Worm (Caenorhabditis elegans) whole organism, L2 larva: ENCODE results near the gene T12A2.3.

Experiments used
- Y55F3AM.14 ChIP-seq: fragments of 200-800 bp; sonication (Bioruptor generic); optimal IDR thresholded peaks from 2 replicates; lab custom pipeline; 2018; ENCODE audit warnings: mild to moderate bottlenecking, missing genetic modification characterization, missing compliant biosample characterization
- ZK546.5 ChIP-seq: sonication (generic microtip); optimal IDR thresholded peaks from 2 replicates; lab custom pipeline; 2017; ENCODE audit warnings: missing biosample characterization, missing genetic modification characterization
- alr-1 ChIP-seq: fragments of 150-350 bp; optimal IDR thresholded peaks from 2 replicates; lab custom pipeline; 2014; ENCODE audit warnings: missing biosample characterization, missing genetic modification characterization
- aly-2 ChIP-seq: fragments of 150-350 bp; optimal IDR thresholded peaks from 2 replicates; lab custom pipeline; 2014; ENCODE audit warnings: missing biosample characterization, missing genetic modification characterization
- blmp-1 ChIP-seq: sonication (generic microtip); optimal IDR thresholded peaks from 2 replicates; lab custom pipeline; 2017; ENCODE audit warnings: missing genetic modification characterization, mild to moderate bottlenecking, missing compliant biosample characterization, antibody characterized with exemption, moderate library complexity; ENCODE audit not compliant: insufficient read depth
- ceh-16 ChIP-seq: fragments of 150-350 bp; optimal IDR thresholded peaks from 2 replicates; lab custom pipeline; 2014; ENCODE audit warnings: missing biosample characterization, missing genetic modification characterization
- crh-2 ChIP-seq: sonication (generic microtip); optimal IDR thresholded peaks from 2 replicates; lab custom pipeline; 2017; ENCODE audit warnings: missing biosample characterization, missing genetic modification characterization
- egl-27 ChIP-seq: sonication (generic microtip); optimal IDR thresholded peaks from 3 replicates; lab custom pipeline; 2017; ENCODE audit warnings: missing biosample characterization, missing genetic modification reagents, missing genetic modification characterization
- elt-1 ChIP-seq: fragments of 150-350 bp; optimal IDR thresholded peaks from 2 replicates; lab custom pipeline; 2014; ENCODE audit warnings: missing biosample characterization, missing genetic modification characterization
- elt-3 ChIP-seq: sonication (generic microtip); optimal IDR thresholded peaks from 2 replicates; lab custom pipeline; 2017; ENCODE audit warnings: missing biosample characterization, missing genetic modification characterization
- fos-1 ChIP-seq: fragments of 150-350 bp; optimal IDR thresholded peaks from 2 replicates; lab custom pipeline; 2014; ENCODE audit warnings: missing biosample characterization, missing genetic modification characterization
- lin-11 ChIP-seq: fragments of 150-350 bp; sonication (generic microtip); optimal IDR thresholded peaks from 2 replicates; lab custom pipeline; 2014; ENCODE audit warnings: missing biosample characterization, missing genetic modification characterization, inconsistent platforms, mixed read lengths
- lsy-2 ChIP-seq, 2 experiments: fragments of 150-350 bp in 1 of 2; sonication (generic microtip) in 1 of 2; optimal IDR thresholded peaks; 2 replicates each; lab custom pipeline; 2014 to 2017; ENCODE audit warnings: missing biosample characterization in 2 of 2, missing genetic modification characterization in 2 of 2
- mab-5 ChIP-seq: fragments of 150-350 bp; optimal IDR thresholded peaks from 2 replicates; lab custom pipeline; 2014; ENCODE audit warnings: missing biosample characterization, missing genetic modification characterization
- mbf-1 ChIP-seq: sonication (generic microtip); optimal IDR thresholded peaks from 2 replicates; lab custom pipeline; 2017; ENCODE audit warnings: missing biosample characterization, missing genetic modification characterization
- nhr-10 ChIP-seq: sonication (generic microtip); optimal IDR thresholded peaks from 2 replicates; lab custom pipeline; 2017; ENCODE audit warnings: missing biosample characterization, missing genetic modification characterization
- nhr-11 ChIP-seq: fragments of 150-350 bp; optimal IDR thresholded peaks from 2 replicates; lab custom pipeline; 2014; ENCODE audit warnings: missing biosample characterization, missing genetic modification characterization
- nhr-129 ChIP-seq: fragments of 150-350 bp; optimal IDR thresholded peaks from 2 replicates; lab custom pipeline; 2014; ENCODE audit warnings: missing biosample characterization, missing genetic modification characterization
- nhr-21 ChIP-seq: fragments of 150-350 bp; optimal IDR thresholded peaks from 2 replicates; lab custom pipeline; 2014; ENCODE audit warnings: missing biosample characterization, missing genetic modification characterization
- nhr-237 ChIP-seq: fragments of 150-350 bp; optimal IDR thresholded peaks from 2 replicates; lab custom pipeline; 2014; ENCODE audit warnings: missing biosample characterization, missing genetic modification characterization
- nhr-25 ChIP-seq: fragments of 150-350 bp; sonication (generic microtip); optimal IDR thresholded peaks from 3 replicates; lab custom pipeline; 2014; ENCODE audit warnings: missing biosample characterization, missing genetic modification characterization
- nhr-6 ChIP-seq: fragments of 150-350 bp; optimal IDR thresholded peaks from 2 replicates; lab custom pipeline; 2014; ENCODE audit warnings: missing biosample characterization, missing genetic modification characterization
- nhr-77 ChIP-seq: fragments of 150-350 bp; optimal IDR thresholded peaks from 2 replicates; lab custom pipeline; 2014; ENCODE audit warnings: missing biosample characterization, missing genetic modification characterization
- peb-1 ChIP-seq: fragments of 150-350 bp; optimal IDR thresholded peaks from 2 replicates; lab custom pipeline; 2014; ENCODE audit warnings: missing biosample characterization, missing genetic modification characterization
- sem-4 ChIP-seq: fragments of 150-350 bp; optimal IDR thresholded peaks from 2 replicates; lab custom pipeline; 2014; ENCODE audit warnings: missing biosample characterization, missing genetic modification reagents, missing genetic modification characterization
- skn-1 ChIP-seq: sonication (generic microtip); optimal IDR thresholded peaks from 2 replicates; lab custom pipeline; 2017; ENCODE audit warnings: missing biosample characterization, missing genetic modification characterization
- sma-3 ChIP-seq: sonication (generic microtip); optimal IDR thresholded peaks from 2 replicates; lab custom pipeline; 2016; ENCODE audit warnings: missing genetic modification reagents, missing genetic modification characterization, missing compliant biosample characterization
- snpc-4 ChIP-seq: fragments of 150-350 bp; optimal IDR thresholded peaks from 2 replicates; lab custom pipeline; 2014; ENCODE audit warnings: missing biosample characterization, missing genetic modification characterization
- unc-39 ChIP-seq: fragments of 150-350 bp; optimal IDR thresholded peaks from 2 replicates; lab custom pipeline; 2014; ENCODE audit warnings: missing biosample characterization, missing genetic modification characterization
- unc-62 ChIP-seq: fragments of 150-350 bp; optimal IDR thresholded peaks from 2 replicates; lab custom pipeline; 2014; ENCODE audit warnings: missing biosample characterization, missing genetic modification reagents, missing genetic modification characterization
- ztf-1 ChIP-seq: fragments of 200-800 bp; sonication (Bioruptor generic); conservative IDR thresholded peaks from 2 replicates; pipeline ENCODE4 v1.3.6; 2022; ENCODE audit warnings: missing genetic modification characterization, missing compliant biosample characterization
- ztf-4 ChIP-seq: fragments of 150-350 bp; optimal IDR thresholded peaks from 2 replicates; lab custom pipeline; 2014; ENCODE audit warnings: missing biosample characterization, missing genetic modification characterization

The T12A2.3 gene

DNA sequence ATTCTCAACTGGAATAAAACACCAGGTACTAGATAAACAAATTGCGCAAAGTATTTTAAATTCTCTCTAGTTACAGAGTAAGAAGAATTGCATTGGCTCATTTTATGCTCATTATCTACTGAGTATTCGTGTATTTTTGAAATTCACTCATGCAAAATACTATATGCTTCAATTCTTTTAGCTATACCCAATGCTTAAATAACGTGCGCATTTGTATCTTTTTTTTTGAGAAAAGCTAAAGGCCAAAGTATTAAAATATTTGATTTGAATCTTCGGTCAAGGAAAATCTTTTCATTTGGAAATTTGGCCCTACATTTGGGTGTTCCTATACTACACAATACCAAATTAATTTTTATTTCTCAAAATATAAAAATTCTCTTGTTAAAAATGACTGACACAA, 21.4 kb downstream of the T12A2.3 start, which contains the start of gene srg-4:
TSS of gene srg-4 (minus strand) at position 101 of the 400 bp plus-strand sequence.
- TF ChIP-seq nhr-129 (tag; lab: Kevin White, UChicago) (no peak), unc-62 (GFP tag; lab: Kevin White, UChicago) (no peak), nhr-11 (tag; lab: Kevin White, UChicago) (no peak), elt-1 (tag; lab: Kevin White, UChicago) (no peak), lsy-2 (tag; optimal IDR thresholded peaks at IDR 0.05; lab: Kevin White, UChicago) (no peak), lin-11 (tag; lab: Kevin White, UChicago) (no peak), nhr-6 (tag; lab: Kevin White, UChicago) (no peak)
- TF ChIP-seq, all 48 proteins: peak for 0

DNA sequence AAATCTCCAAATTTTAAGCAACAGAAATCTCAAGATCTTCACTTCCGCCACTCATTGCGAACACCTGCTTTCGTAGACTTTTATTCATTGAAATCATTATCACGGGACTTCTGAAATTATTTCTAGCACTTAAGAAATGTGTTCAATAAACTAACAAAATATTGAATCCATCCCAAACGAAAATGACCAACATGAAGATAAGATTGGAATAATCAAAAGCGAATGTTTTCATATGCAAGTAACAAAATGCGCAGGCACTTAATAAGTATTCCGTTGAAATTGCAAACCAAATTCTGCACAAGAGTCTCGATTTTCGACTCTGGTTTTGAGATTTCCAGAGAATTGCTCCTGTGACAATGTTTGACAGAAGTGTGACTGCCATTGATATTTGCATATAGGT, 23.8 kb downstream of the T12A2.3 start, which contains the start of gene srg-5:
TSS of gene srg-5 (minus strand) at position 101 of the 400 bp plus-strand sequence.
- TF ChIP-seq Y55F3AM.14 (GFP tag; lab: Kevin White, UChicago) (no peak), snpc-4 (no peak), alr-1 (tag; lab: Kevin White, UChicago) (no peak), sma-3 (GFP tag; lab: Kevin White, UChicago) (no peak), ztf-4 (tag; lab: Kevin White, UChicago) (no peak), crh-2 (tag; lab: Kevin White, UChicago) (no peak), nhr-21 (tag; lab: Kevin White, UChicago) (no peak), mab-5 (no peak), ztf-1 (GFP tag; lab: Robert Waterston, UW) (no peak), blmp-1 (tag; lab: Kevin White, UChicago) (no peak), unc-39 (tag; lab: Kevin White, UChicago) (no peak), fos-1 (no peak), nhr-77 (tag; lab: Kevin White, UChicago) (no peak), skn-1 (tag; lab: Kevin White, UChicago) (no peak)
- TF ChIP-seq, all 48 proteins: peak for 0

DNA sequence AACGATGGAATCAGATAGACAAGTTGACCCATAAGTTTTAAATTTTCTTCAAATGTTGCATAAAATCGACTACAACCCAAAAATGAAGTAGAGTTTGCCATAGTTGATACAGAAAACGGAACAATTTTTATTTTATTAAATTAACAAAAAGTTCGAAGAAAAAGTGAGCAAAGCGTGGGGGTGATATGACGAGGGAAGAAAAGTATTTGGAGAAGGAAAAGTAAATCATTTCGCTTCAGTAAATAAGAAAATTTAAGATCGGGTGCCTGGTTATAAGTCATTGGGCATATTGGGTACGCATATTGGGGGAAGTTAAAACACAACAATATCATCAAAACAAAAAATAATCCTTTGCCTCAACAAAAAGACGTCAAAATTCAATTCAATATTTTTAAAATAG, 25.3 kb downstream of the T12A2.3 start, which contains the start of gene srg-6:
TSS of gene srg-6 (minus strand) at position 101 of the 400 bp plus-strand sequence.
- no peak for TF ChIP-seq unc-62 (GFP tag; lab: Kevin White, UChicago)

DNA sequence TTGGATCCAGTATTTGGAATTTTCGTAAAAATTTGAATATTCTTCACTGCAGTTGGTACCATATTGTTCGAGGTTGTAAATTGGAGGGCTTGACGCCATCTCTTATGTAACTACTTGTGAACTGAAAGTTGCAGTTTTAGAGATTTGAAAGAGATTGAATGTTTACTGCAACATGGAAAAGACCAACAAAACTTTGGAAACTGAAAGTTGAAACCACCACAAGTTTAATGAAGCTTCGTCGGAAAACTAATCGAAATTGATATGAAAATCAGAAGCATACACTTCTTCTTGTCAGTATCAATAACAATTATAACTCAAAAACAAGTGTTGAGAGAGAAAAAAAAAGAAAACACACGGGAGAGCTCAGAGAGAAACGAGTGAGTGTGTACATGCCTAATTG, 27.4 kb downstream of the T12A2.3 start, which contains the start of gene srg-7:
TSS of gene srg-7 (minus strand) at position 101 of the 400 bp plus-strand sequence.
- TF ChIP-seq egl-27 (tag; lab: Kevin White, UChicago) (no peak), mab-5 (no peak), nhr-25 (tag; lab: Kevin White, UChicago) (no peak), ztf-4 (tag; lab: Kevin White, UChicago) (no peak), sem-4 (tag; lab: Kevin White, UChicago) (no peak), ZK546.5 (tag; lab: Kevin White, UChicago) (no peak), ceh-16 (tag; lab: Kevin White, UChicago) (no peak), crh-2 (tag; lab: Kevin White, UChicago) (no peak), peb-1 (tag; lab: Kevin White, UChicago) (no peak), nhr-10 (tag; lab: Kevin White, UChicago) (no peak), mbf-1 (no peak), lin-11 (tag; lab: Kevin White, UChicago) (no peak), unc-62 (GFP tag; lab: Kevin White, UChicago) (no peak), aly-2 (tag; lab: Kevin White, UChicago) (no peak), nhr-237 (tag; lab: Kevin White, UChicago) (no peak), elt-1 (tag; lab: Kevin White, UChicago) (no peak)
- TF ChIP-seq, all 48 proteins: peak for 0

DNA sequence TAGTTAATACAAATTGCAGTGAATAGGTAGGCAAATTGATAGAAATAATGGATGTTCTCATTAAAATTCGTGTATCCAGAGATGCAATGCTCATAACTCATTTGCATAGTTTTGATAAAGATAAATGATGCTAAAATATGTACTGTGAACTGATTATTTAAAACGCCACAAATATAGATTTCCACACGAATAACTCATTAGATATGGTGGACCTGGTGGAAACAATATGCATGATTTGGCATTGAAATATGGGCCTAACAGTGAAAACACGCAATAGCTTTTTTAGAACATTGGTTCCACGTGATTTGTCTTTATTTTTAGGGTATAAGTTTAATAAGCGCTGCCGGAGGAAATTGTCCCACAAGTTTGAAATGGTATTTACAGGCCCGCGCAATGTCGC, 29.6 kb downstream of the T12A2.3 start, which contains the start of gene srg-3:
TSS of gene srg-3 (minus strand) at position 101 of the 400 bp plus-strand sequence.
- TF ChIP-seq elt-3 (no peak), aly-2 (tag; lab: Kevin White, UChicago) (no peak)

DNA sequence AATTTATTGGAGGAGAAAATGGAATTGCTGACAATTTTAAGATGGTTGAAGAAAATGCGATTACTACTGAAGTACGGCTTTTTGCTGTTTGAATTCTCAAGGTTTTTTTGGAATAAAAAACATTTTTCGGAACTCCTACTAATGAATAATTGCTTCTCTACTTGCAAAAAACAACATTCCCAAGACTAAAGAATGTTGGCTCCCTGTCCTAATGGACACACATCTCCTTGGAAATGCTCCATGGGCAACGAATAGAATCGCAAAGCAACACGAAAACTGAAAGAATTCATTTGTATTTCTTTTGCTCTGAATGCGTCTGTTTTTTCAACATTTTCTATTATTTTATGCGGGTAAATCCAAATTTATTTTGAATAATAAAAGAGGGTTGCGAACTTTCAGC, 32.2 kb downstream of the T12A2.3 start, which contains the start of gene C18F10.2:
TSS of gene C18F10.2 (plus strand) at position 301 of the 400 bp plus-strand sequence.
- TF ChIP-seq unc-62 (GFP tag; lab: Kevin White, UChicago) = no peak
- TF ChIP-seq sma-3 (GFP tag; lab: Kevin White, UChicago) = no peak
